Worm (Caenorhabditis elegans): ENCODE data around the gene cest-28.

ce11 chrV:6718232-6718631 is 48.6 kb downstream of the cest-28 start, which contains the start of gene srg-30:
- no peak for TF ChIP-seq unc-62 (GFP tag; optimal IDR thresholded peaks at IDR 0.05)
- TF ChIP-seq elt-3 (tag; optimal IDR thresholded peaks at IDR 0.05), result no peak
- no peak for TF ChIP-seq unc-86 (tag; optimal IDR thresholded peaks at IDR 0.05)
- no peak for TF ChIP-seq nhr-237 (tag; optimal IDR thresholded peaks at IDR 0.05)
- TF ChIP-seq lin-39 (tag; optimal IDR thresholded peaks at IDR 0.05), result no peak
- no peak for TF ChIP-seq blmp-1 (tag; optimal IDR thresholded peaks at IDR 0.05)
- no peak for TF ChIP-seq lir-3 (tag; optimal IDR thresholded peaks at IDR 0.05; ENCODE audit: poor library complexity)
- no peak for TF ChIP-seq sptf-1 (tag; optimal IDR thresholded peaks at IDR 0.05)
- no peak for TF ChIP-seq zag-1 (tag; optimal IDR thresholded peaks at IDR 0.05)
- TF ChIP-seq mdl-1 (tag; optimal IDR thresholded peaks at IDR 0.05), result no peak
